Fruit fly (Drosophila melanogaster): ENCODE results near the gene CG18754.

The CG18754 gene

DNA sequence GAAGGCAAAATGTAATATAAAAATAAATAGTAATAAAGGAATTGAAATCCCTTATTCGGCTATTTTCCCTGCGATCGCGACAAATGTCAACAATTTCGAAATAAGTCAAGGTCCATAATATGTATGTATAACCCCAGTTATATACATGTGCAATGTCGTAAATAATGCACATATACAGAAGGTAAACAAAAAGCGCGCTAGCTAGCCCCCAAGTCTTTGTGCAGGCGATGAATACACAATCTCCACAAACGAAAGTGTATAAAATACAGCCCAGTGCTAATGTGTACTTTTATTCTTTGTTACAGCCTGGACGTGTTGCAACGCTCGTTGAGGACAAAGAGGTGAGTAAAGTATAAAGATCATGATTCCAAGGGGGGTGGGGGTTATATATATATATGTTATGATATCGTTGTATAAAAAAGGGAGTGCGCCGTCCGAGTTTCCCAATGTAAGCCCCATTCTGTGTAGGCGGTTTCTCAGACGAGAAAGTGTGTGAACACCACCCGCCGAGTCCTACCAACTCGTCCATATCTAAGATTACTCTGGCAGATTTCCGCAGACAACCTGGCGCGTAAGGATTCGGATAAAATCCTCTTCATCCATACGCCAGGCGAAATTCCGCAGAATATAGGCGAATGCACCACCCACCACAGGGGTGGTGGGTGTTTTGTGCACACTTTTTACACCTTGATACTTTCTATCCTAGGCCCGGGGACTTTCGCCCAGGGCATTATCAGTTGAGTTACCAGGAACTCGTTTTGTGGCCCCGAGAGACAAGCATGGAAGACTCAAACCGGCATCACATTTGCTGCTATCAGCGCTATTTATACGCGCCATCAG lies 46.0 kb downstream of the CG18754 start (continued):
- peak; percentile 79 for TF ChIP-seq chm (GFP tag; IDR thresholded peaks at IDR 0.05)
- TF ChIP-seq pros (GFP tag; optimal IDR thresholded peaks at IDR 0.05) = peak; percentile 89
- no peak for TF ChIP-seq nmo (GFP tag; optimal IDR thresholded peaks at IDR 0.05)
- peak; percentile 59 for TF ChIP-seq CoRest (tag; optimal IDR thresholded peaks at IDR 0.05)
- TF ChIP-seq CG33557 (GFP tag; optimal IDR thresholded peaks at IDR 0.05) = peak; percentile 5
- no peak for TF ChIP-seq Sox102F (GFP tag; optimal IDR thresholded peaks at IDR 0.05)
- peak; percentile 64 for TF ChIP-seq HLH4C (GFP tag; IDR thresholded peaks at IDR 0.05; ENCODE audit: partially characterized antibody)
- no peak for TF ChIP-seq Camta (GFP tag; optimal IDR thresholded peaks at IDR 0.05)
- peak; percentile 75 for TF ChIP-seq Opbp (GFP tag; IDR thresholded peaks at IDR 0.05; ENCODE audit: partially characterized antibody)
- no peak for TF ChIP-seq CG31365 (tag; optimal IDR thresholded peaks at IDR 0.05)
- TF ChIP-seq Nf-YA (GFP tag; IDR thresholded peaks at IDR 0.05) = no peak
- TF ChIP-seq onecut (GFP tag; IDR thresholded peaks at IDR 0.05) = peak; percentile 19; the same call in 1 of the 2 replicates
- no peak for TF ChIP-seq croc (GFP tag; conservative IDR thresholded peaks at IDR 0.05)
- TF ChIP-seq bsh (GFP tag; optimal IDR thresholded peaks at IDR 0.05) = no peak
- TF ChIP-seq CG17328 (GFP tag; IDR thresholded peaks at IDR 0.05) = 0 out of 2 replicates have a peak, but pooled peaks have one; percentile 28
- TF ChIP-seq corto (GFP tag; optimal IDR thresholded peaks at IDR 0.05) = no peak
- no peak for TF ChIP-seq CG14441 (GFP tag; IDR thresholded peaks at IDR 0.05)
- TF ChIP-seq kni (GFP tag; optimal IDR thresholded peaks at IDR 0.05) = peak; percentile 65
- no peak for TF ChIP-seq az2 (GFP tag; optimal IDR thresholded peaks at IDR 0.05)
- TF ChIP-seq CG16815 (GFP tag; optimal IDR thresholded peaks at IDR 0.05) = no peak
- TF ChIP-seq Mrtf (GFP tag; IDR thresholded peaks at IDR 0.05) = no peak
- TF ChIP-seq CG11696 (GFP tag; IDR thresholded peaks at IDR 0.05) = no peak
- TF ChIP-seq CG12071 (GFP tag; optimal IDR thresholded peaks at IDR 0.05) = peak; percentile 20
- no peak for TF ChIP-seq CG4617 (GFP tag; optimal IDR thresholded peaks at IDR 0.05; ENCODE audit: borderline replicate concordance)
- no peak for TF ChIP-seq stwl (tag; optimal IDR thresholded peaks at IDR 0.05)
- TF ChIP-seq sim (GFP tag; IDR thresholded peaks at IDR 0.05) = no peak
- no peak for TF ChIP-seq schlank (tag; optimal IDR thresholded peaks at IDR 0.05)
- 0 out of 2 replicates have a peak, but pooled peaks have one; percentile 12 for TF ChIP-seq CG9932 (GFP tag; IDR thresholded peaks at IDR 0.05)
- TF ChIP-seq CG15514 (GFP tag; optimal IDR thresholded peaks at IDR 0.05) = peak; percentile 25
- peak; percentile 88 for TF ChIP-seq sug (tag; optimal IDR thresholded peaks at IDR 0.05)
- TF ChIP-seq da (GFP tag; optimal IDR thresholded peaks at IDR 0.05) = no peak
- no peak for TF ChIP-seq CG10274 (GFP tag; optimal IDR thresholded peaks at IDR 0.05)
- no peak for TF ChIP-seq unpg (GFP tag; optimal IDR thresholded peaks at IDR 0.05)
- TF ChIP-seq Dek (tag; optimal IDR thresholded peaks at IDR 0.05) = peak; percentile 24
- TF ChIP-seq PHDP (tag; optimal IDR thresholded peaks at IDR 0.05) = peak; percentile 4
- peak; percentile 52 for TF ChIP-seq CG13296 (GFP tag; optimal IDR thresholded peaks at IDR 0.05)
- peak; percentile 17 for TF ChIP-seq pho (GFP tag; optimal IDR thresholded peaks at IDR 0.05)
- TF ChIP-seq dysf (GFP tag; IDR thresholded peaks at IDR 0.05) = 0 out of 3 replicates have a peak, but pooled peaks have one; percentile 22
- peak; percentile 30; the same call in 1 of the 2 replicates for TF ChIP-seq klu (GFP tag; IDR thresholded peaks at IDR 0.05)
- TF ChIP-seq CG7963 (GFP tag; IDR thresholded peaks at IDR 0.05; ENCODE audit: partially characterized antibody) = peak; percentile 58; the same call in 2 of the 3 replicates
- peak; percentile 84 for TF ChIP-seq CG42726 (GFP tag; IDR thresholded peaks at IDR 0.05; ENCODE audit: partially characterized antibody)
- no peak for TF ChIP-seq CG7745 (tag; optimal IDR thresholded peaks at IDR 0.05)
- TF ChIP-seq Rfx (GFP tag; IDR thresholded peaks at IDR 0.05) = peak; percentile 4; the same call in 1 of the 2 replicates
- TF ChIP-seq p53 (GFP tag; optimal IDR thresholded peaks at IDR 0.05) = no peak
- TF ChIP-seq fd102C (GFP tag; optimal IDR thresholded peaks at IDR 0.05) = peak; percentile 16
- TF ChIP-seq Sry-β (GFP tag; optimal IDR thresholded peaks at IDR 0.05) = no peak
- TF ChIP-seq CG12769 (tag; optimal IDR thresholded peaks at IDR 0.05) = peak; percentile 98
